Worm (Caenorhabditis elegans) whole organism, L4/young adult: ENCODE results near the gene Y51H7C.13.

Experiments
- W03F9.2 ChIP-seq: fragments of 150-350 bp; optimal IDR thresholded peaks from 2 replicates; lab custom pipeline; 2014; ENCODE audit warnings: missing biosample characterization, missing genetic modification characterization
- dao-5 ChIP-seq: sonication (generic microtip); optimal IDR thresholded peaks from 2 replicates; lab custom pipeline; 2016; ENCODE audit warnings: missing genotype, missing genetic modification characterization, moderate library complexity, missing compliant biosample characterization
- him-1 ChIP-seq: sonication (generic microtip); optimal IDR thresholded peaks from 2 replicates; lab custom pipeline; 2016; ENCODE audit warnings: missing genotype, missing genetic modification reagents, missing genetic modification characterization, missing compliant biosample characterization

The Y51H7C.13 gene

ce11 chrII:1419994-1420393 is 46.4 kb downstream of the Y51H7C.13 start:
- no peak for TF ChIP-seq him-1
- TF ChIP-seq W03F9.2 = no peak
- no peak for TF ChIP-seq dao-5 (tag; lab: Kevin White, UChicago)
